Worm (Caenorhabditis elegans): ENCODE data around the gene scav-2.

DNA sequence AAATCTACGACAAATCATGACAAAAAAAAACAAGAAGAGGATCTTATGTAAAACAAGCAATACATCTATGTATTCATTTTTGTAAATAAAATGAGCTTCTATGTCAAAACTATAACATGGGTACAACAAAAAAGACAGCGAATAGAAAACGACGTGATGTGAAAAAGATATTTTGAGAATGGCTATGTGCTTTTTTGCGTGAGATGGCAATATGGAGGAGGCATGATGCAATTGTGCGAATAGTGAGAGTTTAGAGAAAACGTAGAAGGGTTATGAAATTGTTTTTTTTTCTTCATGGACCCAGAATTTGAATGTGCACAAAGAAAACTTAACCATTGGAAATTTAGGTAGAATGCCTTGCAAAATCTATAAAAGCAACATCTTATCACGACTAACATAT lies 10.8 kb upstream of the scav-2 start:
- TF ChIP-seq F13H6.1 (tag; optimal IDR thresholded peaks at IDR 0.05) (no peak), nhr-237 (tag; optimal IDR thresholded peaks at IDR 0.05) (no peak), blmp-1 (tag; optimal IDR thresholded peaks at IDR 0.05; ENCODE audit: insufficient read depth) (no peak), nhr-12 (tag; optimal IDR thresholded peaks at IDR 0.05) (no peak), ZK546.5 (tag; optimal IDR thresholded peaks at IDR 0.05) (no peak), elt-3 (tag; optimal IDR thresholded peaks at IDR 0.05) (no peak)
